Fruit fly (Drosophila melanogaster) whole organism, prepupa: ENCODE data around the gene Cdc7.

Experiments
- Blimp-1 ChIP-seq: fragments of 200-800 bp; sonication (Bioruptor generic); optimal IDR thresholded peaks from 3 replicates; lab custom pipeline; 2017; ENCODE audit warnings: missing biosample characterization, missing genetic modification characterization, mild to moderate bottlenecking, moderate library complexity, missing genetic modification reagents
- CG10631 ChIP-seq: fragments of 200-800 bp; sonication (Bioruptor generic); optimal IDR thresholded peaks from 2 replicates; lab custom pipeline; 2016; ENCODE audit warnings: missing biosample characterization, missing genetic modification characterization
- CG11294 ChIP-seq: fragments of 200-800 bp; sonication (Bioruptor generic); IDR thresholded peaks from 2 replicates; pipeline ENCODE4 v1.3.6; 2022; ENCODE audit warnings: missing biosample characterization, missing genetic modification characterization
- CG11902 ChIP-seq: fragments of 200-800 bp; sonication (Bioruptor generic); optimal IDR thresholded peaks from 3 replicates; lab custom pipeline; 2016; ENCODE audit warnings: missing biosample characterization, missing genetic modification characterization
- CG1621 ChIP-seq: fragments of 200-800 bp; sonication (Bioruptor generic); optimal IDR thresholded peaks from 3 replicates; lab custom pipeline; 2018; ENCODE audit warnings: missing biosample characterization, mild to moderate bottlenecking, missing genetic modification characterization
- CG16779 ChIP-seq: fragments of 200-800 bp; sonication (Bioruptor generic); optimal IDR thresholded peaks from 3 replicates; lab custom pipeline; 2017; ENCODE audit warnings: missing biosample characterization, mild to moderate bottlenecking, missing genetic modification characterization
- CG3032 ChIP-seq: fragments of 200-800 bp; optimal IDR thresholded peaks from 2 replicates; lab custom pipeline; 2019; ENCODE audit warnings: missing biosample characterization, mild to moderate bottlenecking, missing genetic modification characterization, moderate library complexity
- CG31627 ChIP-seq: fragments of 200-800 bp; sonication (Bioruptor generic); optimal IDR thresholded peaks from 3 replicates; lab custom pipeline; 2016; ENCODE audit warnings: missing biosample characterization, missing genetic modification characterization
- CG32006 ChIP-seq: fragments of 200-800 bp; sonication (Bioruptor generic); optimal IDR thresholded peaks from 3 replicates; lab custom pipeline; 2017; ENCODE audit warnings: missing biosample characterization, mild to moderate bottlenecking, missing genetic modification characterization
- CG3919 ChIP-seq: fragments of 200-800 bp; sonication (Bioruptor generic); optimal IDR thresholded peaks from 3 replicates; lab custom pipeline; 2016; ENCODE audit warnings: missing biosample characterization, missing genetic modification characterization
- CG6163 ChIP-seq: fragments of 200-800 bp; sonication (Bioruptor generic); IDR thresholded peaks from 3 replicates; pipeline ENCODE4 v1.3.6; 2022; ENCODE audit warnings: missing biosample characterization, missing genetic modification characterization
- CG6792 ChIP-seq: fragments of 200-800 bp; sonication (Bioruptor generic); optimal IDR thresholded peaks from 3 replicates; lab custom pipeline; 2016; ENCODE audit warnings: missing biosample characterization, missing genetic modification characterization
- CG6808 ChIP-seq: fragments of 200-800 bp; sonication (Bioruptor generic); optimal IDR thresholded peaks from 3 replicates; lab custom pipeline; 2017; ENCODE audit warnings: missing biosample characterization, missing genetic modification characterization, mild to moderate bottlenecking, moderate library complexity, missing genetic modification reagents
- CG6854 ChIP-seq: fragments of 200-800 bp; sonication (Bioruptor generic); optimal IDR thresholded peaks from 2 replicates; lab custom pipeline; 2017; ENCODE audit warnings: missing biosample characterization, mild to moderate bottlenecking, missing genetic modification characterization
- CG8119 ChIP-seq: fragments of 200-800 bp; sonication (Bioruptor generic); IDR thresholded peaks from 3 replicates; pipeline ENCODE4 v1.3.6; 2022; ENCODE audit warnings: missing biosample characterization, missing genetic modification characterization
- CG8319 ChIP-seq: fragments of 200-800 bp; sonication (Bioruptor generic); optimal IDR thresholded peaks from 3 replicates; lab custom pipeline; 2016; ENCODE audit warnings: missing biosample characterization, missing genetic modification characterization
- CG8632 ChIP-seq: fragments of 200-800 bp; sonication (Bioruptor generic); optimal IDR thresholded peaks from 3 replicates; lab custom pipeline; 2016; ENCODE audit warnings: missing biosample characterization, missing genetic modification characterization
- Eip75B ChIP-seq: fragments of 200-800 bp; sonication (Bioruptor generic); optimal IDR thresholded peaks from 3 replicates; lab custom pipeline; 2016; ENCODE audit warnings: missing biosample characterization, missing genetic modification characterization
- Eip78C ChIP-seq: fragments of 200-800 bp; sonication (Bioruptor generic); peaks from one replicate; lab custom pipeline; 2016; ENCODE audit warnings: missing biosample characterization, missing genetic modification characterization
- Eip93F ChIP-seq: fragments of 200-800 bp; sonication (Bioruptor generic); optimal IDR thresholded peaks from 2 replicates; lab custom pipeline; 2016; ENCODE audit warnings: missing biosample characterization, mild to moderate bottlenecking, missing genetic modification characterization
- Ets21C ChIP-seq: fragments of 200-800 bp; sonication (Bioruptor generic); optimal IDR thresholded peaks from 3 replicates; lab custom pipeline; 2016; ENCODE audit warnings: missing biosample characterization, missing genetic modification characterization
- Ets96B ChIP-seq: fragments of 200-800 bp; optimal IDR thresholded peaks from 2 replicates; lab custom pipeline; 2019; ENCODE audit warnings: missing biosample characterization, mild to moderate bottlenecking, missing genetic modification characterization, moderate library complexity
- Gug ChIP-seq: fragments of 200-800 bp; sonication (Bioruptor generic); IDR thresholded peaks from 2 replicates; pipeline ENCODE4 v1.3.6; 2022; ENCODE audit warnings: missing biosample characterization, missing genetic modification characterization
- Hr38 ChIP-seq: sonication (Bioruptor generic); optimal IDR thresholded peaks from 2 replicates; lab custom pipeline; 2016; ENCODE audit warnings: missing biosample characterization, missing genetic modification characterization
- Hr39 ChIP-seq: fragments of 200-800 bp; sonication (Bioruptor generic); optimal IDR thresholded peaks from 2 replicates; lab custom pipeline; 2016; ENCODE audit warnings: missing biosample characterization, missing genetic modification characterization
- Lpt ChIP-seq: fragments of 200-800 bp; sonication (Bioruptor generic); optimal IDR thresholded peaks from 3 replicates; lab custom pipeline; 2016; ENCODE audit warnings: missing biosample characterization, missing genetic modification characterization
- Met ChIP-seq: fragments of 200-800 bp; sonication (Bioruptor generic); optimal IDR thresholded peaks from 3 replicates; lab custom pipeline; 2016; ENCODE audit warnings: missing biosample characterization, missing genetic modification characterization
- OdsH ChIP-seq: fragments of 200-800 bp; sonication (Bioruptor generic); optimal IDR thresholded peaks from 3 replicates; lab custom pipeline; 2016; ENCODE audit warnings: missing biosample characterization, missing genetic modification characterization
- Smox ChIP-seq: fragments of 200-800 bp; sonication (Bioruptor generic); optimal IDR thresholded peaks from 3 replicates; lab custom pipeline; 2016; ENCODE audit warnings: missing biosample characterization, missing genetic modification characterization
- Sox102F ChIP-seq: fragments of 200-800 bp; sonication (Bioruptor generic); optimal IDR thresholded peaks from 2 replicates; lab custom pipeline; 2016; ENCODE audit warnings: missing biosample characterization, mild to moderate bottlenecking, missing genetic modification characterization
- Sox14 ChIP-seq: fragments of 200-800 bp; sonication (Bioruptor generic); optimal IDR thresholded peaks from 3 replicates; lab custom pipeline; 2016; ENCODE audit warnings: missing biosample characterization, missing genetic modification characterization
- Sox15 ChIP-seq: fragments of 200-800 bp; sonication (Bioruptor generic); optimal IDR thresholded peaks from 3 replicates; lab custom pipeline; 2016; ENCODE audit warnings: missing biosample characterization, missing genetic modification characterization
- achi ChIP-seq: fragments of 200-800 bp; sonication (Bioruptor generic); optimal IDR thresholded peaks from 3 replicates; lab custom pipeline; 2016; ENCODE audit warnings: missing biosample characterization, missing genetic modification characterization
- acj6 ChIP-seq: fragments of 200-800 bp; sonication (Bioruptor generic); optimal IDR thresholded peaks from 3 replicates; lab custom pipeline; 2016; ENCODE audit warnings: missing biosample characterization, missing genetic modification characterization
- dac ChIP-seq: fragments of 200-800 bp; sonication (Bioruptor generic); optimal IDR thresholded peaks from 2 replicates; lab custom pipeline; 2017; ENCODE audit warnings: missing biosample characterization, mild to moderate bottlenecking, missing genetic modification characterization
- dsx ChIP-seq: fragments of 200-800 bp; optimal IDR thresholded peaks from 3 replicates; lab custom pipeline; 2019; ENCODE audit warnings: missing biosample characterization, mild to moderate bottlenecking, missing genetic modification characterization, moderate library complexity; ENCODE audit not compliant: poor library complexity, severe bottlenecking
- eg ChIP-seq: fragments of 200-800 bp; sonication (Bioruptor generic); IDR thresholded peaks from 3 replicates; pipeline ENCODE4 v1.3.6; 2022; ENCODE audit warnings: missing biosample characterization, missing genetic modification characterization
- esn ChIP-seq: fragments of 200-800 bp; sonication (Bioruptor generic); optimal IDR thresholded peaks from 2 replicates; lab custom pipeline; 2016; ENCODE audit warnings: missing biosample characterization, mild to moderate bottlenecking, missing genetic modification characterization, moderate library complexity
- fd59A ChIP-seq: fragments of 200-800 bp; sonication (Bioruptor generic); optimal IDR thresholded peaks from 2 replicates; lab custom pipeline; 2017; ENCODE audit warnings: missing biosample characterization, mild to moderate bottlenecking, missing genetic modification characterization, missing genetic modification reagents
- fd85E ChIP-seq: fragments of 200-800 bp; sonication (Bioruptor generic); optimal IDR thresholded peaks from 3 replicates; lab custom pipeline; 2016; ENCODE audit warnings: missing biosample characterization, missing genetic modification characterization
- fkh ChIP-seq: fragments of 200-800 bp; sonication (Bioruptor generic); optimal IDR thresholded peaks from 3 replicates; lab custom pipeline; 2017; ENCODE audit warnings: missing biosample characterization, mild to moderate bottlenecking, missing genetic modification characterization, moderate library complexity
- lz ChIP-seq: fragments of 200-800 bp; sonication (Bioruptor generic); optimal IDR thresholded peaks from 3 replicates; lab custom pipeline; 2016; ENCODE audit warnings: missing biosample characterization, missing genetic modification characterization
- net ChIP-seq: fragments of 200-800 bp; sonication (Bioruptor generic); optimal IDR thresholded peaks from 3 replicates; lab custom pipeline; 2016; ENCODE audit warnings: missing biosample characterization, missing genetic modification characterization
- salr ChIP-seq, 2 experiments: fragments of 200-800 bp; sonication (Bioruptor generic); optimal IDR thresholded peaks; 3 replicates each; lab custom pipeline; 2016 to 2018; ENCODE audit warnings: missing biosample characterization in 2 of 2, missing genetic modification characterization in 2 of 2, mild to moderate bottlenecking in 1 of 2
- spab ChIP-seq: fragments of 200-800 bp; sonication (Bioruptor generic); optimal IDR thresholded peaks from 2 replicates; lab custom pipeline; 2017; ENCODE audit warnings: missing biosample characterization, mild to moderate bottlenecking, missing genetic modification characterization, missing genetic modification reagents
- ss ChIP-seq, 2 experiments: fragments of 200-800 bp; sonication (Bioruptor generic); optimal IDR thresholded peaks; 2 replicates in 1 of 2; 3 replicates in 1 of 2; lab custom pipeline; 2017 to 2018; ENCODE audit warnings: mild to moderate bottlenecking in 2 of 2, missing biosample characterization in 2 of 2, missing genetic modification characterization in 2 of 2, moderate library complexity in 1 of 2
- svp ChIP-seq: fragments of 200-800 bp; sonication (Bioruptor generic); peaks from one replicate; lab custom pipeline; 2016; ENCODE audit warnings: missing biosample characterization, missing genetic modification characterization
- topi ChIP-seq: fragments of 200-800 bp; sonication (Bioruptor generic); optimal IDR thresholded peaks from 3 replicates; lab custom pipeline; 2016; ENCODE audit warnings: missing biosample characterization, missing genetic modification characterization
- vri ChIP-seq: fragments of 200-800 bp; sonication (Bioruptor generic); optimal IDR thresholded peaks from 3 replicates; lab custom pipeline; 2016; ENCODE audit warnings: missing biosample characterization, mild to moderate bottlenecking, missing genetic modification characterization

Cdc7 gene

dm6 chrX:6617372-6617771, 37.0 kb upstream of the Cdc7 start (continued):
- TF ChIP-seq Hr39 (GFP tag; lab: Kevin White, UChicago), result peak; percentile 5
- TF ChIP-seq ss (GFP tag; optimal IDR thresholded peaks at IDR 0.05; lab: Kevin White, UChicago), result no peak
- peak; percentile 50 for TF ChIP-seq OdsH (GFP tag; lab: Kevin White, UChicago)
- TF ChIP-seq acj6 (GFP tag; lab: Kevin White, UChicago), result peak; percentile 30

- TF ChIP-seq CG6854 (no peak), ss (GFP tag; optimal IDR thresholded peaks at IDR 0.05; lab: Kevin White, UChicago) (peak; percentile 73 to 86), salr (GFP tag; optimal IDR thresholded peaks at IDR 0.05; lab: Kevin White, UChicago) (peak; percentile 51 to 62), eg (GFP tag; lab: Robert Waterston, UW) (peak; percentile 69), Sox15 (GFP tag; lab: Kevin White, UChicago) (no peak), CG3919 (GFP tag; lab: Kevin White, UChicago) (peak; percentile 65), CG8632 (GFP tag; lab: Kevin White, UChicago) (peak; percentile 16), net (peak; percentile 17), svp (GFP tag; lab: Kevin White, UChicago) (no peak), CG6163 (peak; percentile 78), CG8319 (no peak), CG11902 (GFP tag; lab: Kevin White, UChicago) (no peak), Ets96B (tag; lab: Kevin White, UChicago) (peak; percentile 74), CG11294 (GFP tag; lab: Robert Waterston, UW) (peak; percentile 32; the same call in 1 of the 2 replicates), CG32006 (GFP tag; lab: Kevin White, UChicago) (peak; percentile 62), esn (GFP tag; lab: Kevin White, UChicago) (no peak), CG10631 (GFP tag; lab: Kevin White, UChicago) (peak; percentile 72), fkh (GFP tag; lab: Kevin White, UChicago) (no peak), spab (GFP tag; lab: Kevin White, UChicago) (peak; percentile 62), Eip93F (GFP tag; lab: Kevin White, UChicago) (no peak), dac (GFP tag; lab: Kevin White, UChicago) (no peak), Hr39 (GFP tag; lab: Kevin White, UChicago) (no peak), CG1621 (peak; percentile 59), Ets21C (GFP tag; lab: Kevin White, UChicago) (no peak), Lpt (GFP tag; lab: Kevin White, UChicago) (peak; percentile 38), Smox (GFP tag; lab: Kevin White, UChicago) (no peak), fd85E (GFP tag; lab: Kevin White, UChicago) (no peak), Eip78C (GFP tag; lab: Kevin White, UChicago) (peak; percentile 86), CG16779 (peak; percentile 15), dsx (GFP tag; lab: Kevin White, UChicago) (peak; percentile 76), achi (GFP tag; lab: Kevin White, UChicago) (peak; percentile 57), CG31627 (GFP tag; lab: Kevin White, UChicago) (no peak), CG6792 (GFP tag; lab: Kevin White, UChicago) (peak; percentile 28), Eip75B (peak; percentile 74), Gug (GFP tag; lab: Robert Waterston, UW) (peak; percentile 76), topi (GFP tag; lab: Kevin White, UChicago) (peak; percentile 22), Sox102F (GFP tag; lab: Kevin White, UChicago) (no peak), vri (GFP tag; lab: Kevin White, UChicago) (no peak), CG3032 (tag; lab: Kevin White, UChicago) (peak; percentile 77), CG6808 (GFP tag; lab: Kevin White, UChicago) (peak; percentile 77), lz (GFP tag; lab: Kevin White, UChicago) (no peak), acj6 (GFP tag; lab: Kevin White, UChicago) (peak; percentile 40), CG8119 (GFP tag; lab: Robert Waterston, UW) (peak; percentile 64; the same call in 2 of the 3 replicates), Met (GFP tag; lab: Kevin White, UChicago) (no peak), OdsH (GFP tag; lab: Kevin White, UChicago) (peak; percentile 47), Sox14 (GFP tag; lab: Kevin White, UChicago) (peak; percentile 38), Blimp-1 (GFP tag; lab: Kevin White, UChicago) (no peak), fd59A (GFP tag; lab: Kevin White, UChicago) (peak; percentile 65), Hr38 (GFP tag; lab: Kevin White, UChicago) (no peak)
Measured at dm6 chrX:6621566-6622006, 32.8 kb upstream of the Cdc7 start.
